Fruit fly (Drosophila melanogaster) whole organism: ENCODE data around the gene mTerf3.

Experiments
- pan ChIP-seq: fragments of >200 bp; optimal IDR thresholded peaks from 2 replicates; lab custom pipeline; 2017
- psq ChIP-seq: fragments of >200 bp; optimal IDR thresholded peaks from 2 replicates; lab custom pipeline; 2017

DNA sequence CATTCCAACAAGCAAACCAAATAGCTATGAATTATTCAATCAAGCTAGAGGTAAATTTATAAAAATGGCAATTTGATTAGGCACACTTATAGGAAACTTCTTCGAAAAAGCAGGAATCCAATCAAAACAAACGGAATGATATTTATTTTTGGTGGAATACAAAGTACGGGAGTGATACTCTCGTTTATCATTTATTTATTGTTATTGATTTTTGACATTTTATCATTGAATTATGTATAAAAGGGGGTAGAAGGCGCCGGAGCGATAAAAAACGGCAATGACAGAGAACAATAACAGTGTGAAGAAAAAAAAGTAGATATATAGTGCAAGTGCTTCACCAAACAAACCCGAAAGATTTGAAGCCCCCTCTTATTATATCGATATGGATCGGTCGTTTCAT, 9.3 kb upstream of the mTerf3 start:
- no peak for TF ChIP-seq pan
- TF ChIP-seq psq (lab: Kevin White, UChicago): no peak
